Fruit fly (Drosophila melanogaster) whole organism, embryonic: Measurements from ENCODE around the gene CG9316.

Source experiments
- Awh ChIP-seq: fragments of 200-800 bp; sonication (Bioruptor generic); IDR thresholded peaks from 2 replicates; pipeline ENCODE4, ENCODE4 v1.3.6; 2022; ENCODE audit warnings: missing biosample characterization, missing genetic modification characterization
- CG10147 ChIP-seq: fragments of 200-800 bp; sonication (Bioruptor generic); optimal IDR thresholded peaks from 2 replicates; lab custom pipeline; 2019; ENCODE audit warnings: missing biosample characterization, mild to moderate bottlenecking, missing genetic modification characterization, moderate library complexity
- CG10274 ChIP-seq: fragments of 200-800 bp; sonication (Bioruptor generic); optimal IDR thresholded peaks from 3 replicates; lab custom pipeline; 2017; ENCODE audit warnings: missing biosample characterization, mild to moderate bottlenecking, missing genetic modification characterization
- CG11723 ChIP-seq: fragments of 200-800 bp; sonication (Bioruptor generic); optimal IDR thresholded peaks from 2 replicates; lab custom pipeline; 2017; ENCODE audit warnings: missing biosample characterization, mild to moderate bottlenecking, missing genetic modification characterization
- CG12155 ChIP-seq: fragments of 200-800 bp; sonication (Bioruptor generic); optimal IDR thresholded peaks from 3 replicates; lab custom pipeline; 2016; ENCODE audit warnings: missing biosample characterization, missing genetic modification characterization
- CG13287 ChIP-seq: fragments of 200-800 bp; sonication (Bioruptor generic); IDR thresholded peaks from 2 replicates; pipeline ENCODE4 v1.3.6; 2022; ENCODE audit warnings: missing biosample characterization, missing genetic modification characterization; ENCODE audit not compliant: partially characterized antibody
- CG13894 ChIP-seq: fragments of 200-800 bp; sonication (Bioruptor generic); optimal IDR thresholded peaks from 3 replicates; lab custom pipeline; 2018; ENCODE audit warnings: missing biosample characterization, mild to moderate bottlenecking, missing genetic modification characterization, moderate library complexity
- CG14014 ChIP-seq: fragments of 200-800 bp; sonication (Bioruptor generic); IDR thresholded peaks from 2 replicates; pipeline ENCODE4 v1.3.6; 2022; ENCODE audit warnings: missing biosample characterization, missing genetic modification characterization
- CG1602 ChIP-seq: fragments of 200-800 bp; sonication (Bioruptor generic); optimal IDR thresholded peaks from 3 replicates; lab custom pipeline; 2016; ENCODE audit warnings: missing biosample characterization, missing genetic modification characterization
- CG1647 ChIP-seq: fragments of 200-800 bp; sonication (Bioruptor generic); optimal IDR thresholded peaks from 3 replicates; lab custom pipeline; 2016; ENCODE audit warnings: missing biosample characterization, missing genetic modification characterization
- CG17359 ChIP-seq: fragments of 200-800 bp; sonication (Bioruptor generic); optimal IDR thresholded peaks from 3 replicates; lab custom pipeline; 2018; ENCODE audit warnings: missing biosample characterization, mild to moderate bottlenecking, missing genetic modification characterization, moderate library complexity
- CG30020 ChIP-seq: fragments of 200-800 bp; optimal IDR thresholded peaks from 2 replicates; lab custom pipeline; 2019; ENCODE audit warnings: missing biosample characterization, mild to moderate bottlenecking, missing genetic modification characterization, moderate library complexity
- CG30431 ChIP-seq: fragments of 200-800 bp; sonication (Bioruptor generic); optimal IDR thresholded peaks from 2 replicates; lab custom pipeline; 2017; ENCODE audit warnings: missing biosample characterization, missing genetic modification characterization
- CG32532 ChIP-seq: fragments of 200-800 bp; sonication (Bioruptor generic); IDR thresholded peaks from 2 replicates; pipeline ENCODE4 v1.3.6; 2022; ENCODE audit warnings: missing biosample characterization, missing genetic modification characterization
- CG34224 ChIP-seq: fragments of 200-800 bp; sonication (Bioruptor generic); IDR thresholded peaks from 3 replicates; pipeline ENCODE4 v1.3.6; 2022; ENCODE audit warnings: missing biosample characterization, missing genetic modification characterization; ENCODE audit not compliant: partially characterized antibody
- CG34376 ChIP-seq: fragments of 200-800 bp; sonication (Bioruptor generic); optimal IDR thresholded peaks from 2 replicates; lab custom pipeline; 2018; ENCODE audit warnings: missing biosample characterization, mild to moderate bottlenecking, missing genetic modification characterization
- CG3847 ChIP-seq: fragments of 200-800 bp; sonication (Bioruptor generic); IDR thresholded peaks from 2 replicates; pipeline ENCODE4 v1.3.6; 2022; ENCODE audit warnings: missing biosample characterization, missing genetic modification characterization
- CG4617 ChIP-seq: fragments of 200-800 bp; sonication (Bioruptor generic); optimal IDR thresholded peaks from 3 replicates; lab custom pipeline; 2016; ENCODE audit warnings: missing biosample characterization, missing genetic modification characterization, borderline replicate concordance
- CG6175 ChIP-seq: fragments of 200-800 bp; sonication (Bioruptor generic); IDR thresholded peaks from 3 replicates; pipeline ENCODE4 v1.3.6; 2022; ENCODE audit warnings: missing biosample characterization, missing genetic modification characterization
- CG6272 ChIP-seq: fragments of 200-800 bp; sonication (Bioruptor generic); IDR thresholded peaks from 2 replicates; pipeline ENCODE4 v1.3.6; 2022; ENCODE audit warnings: missing biosample characterization, missing genetic modification characterization
- CG6813 ChIP-seq: fragments of 200-800 bp; sonication (Bioruptor generic); optimal IDR thresholded peaks from 2 replicates; lab custom pipeline; 2017; ENCODE audit warnings: missing biosample characterization, missing genetic modification characterization, mild to moderate bottlenecking, moderate library complexity, missing genetic modification reagents
- CG7963 ChIP-seq: fragments of 200-800 bp; sonication (Bioruptor generic); IDR thresholded peaks from 3 replicates; pipeline ENCODE4 v1.3.6; 2022; ENCODE audit warnings: missing biosample characterization, missing genetic modification characterization; ENCODE audit not compliant: partially characterized antibody
- CG9215 ChIP-seq: fragments of 200-800 bp; sonication (Bioruptor generic); IDR thresholded peaks from 2 replicates; pipeline ENCODE4 v1.3.6; 2022; ENCODE audit warnings: missing biosample characterization, missing genetic modification characterization
- CoRest ChIP-seq: fragments of 200-800 bp; sonication (Bioruptor generic); optimal IDR thresholded peaks from 3 replicates; lab custom pipeline; 2018; ENCODE audit warnings: missing biosample characterization, mild to moderate bottlenecking, missing genetic modification characterization, moderate library complexity
- Doc3 ChIP-seq: fragments of 200-800 bp; sonication (Bioruptor generic); IDR thresholded peaks from 3 replicates; pipeline ENCODE4 v1.3.6; 2022; ENCODE audit warnings: missing biosample characterization, missing genetic modification characterization; ENCODE audit not compliant: partially characterized antibody
- E2f2 ChIP-seq: fragments of 200-800 bp; sonication (Bioruptor generic); IDR thresholded peaks from 2 replicates; pipeline ENCODE4 v1.3.6; 2022; ENCODE audit warnings: missing biosample characterization, missing genetic modification characterization
- Hmx ChIP-seq: fragments of 200-800 bp; sonication (Bioruptor generic); optimal IDR thresholded peaks from 2 replicates; lab custom pipeline; 2016; ENCODE audit warnings: missing biosample characterization, missing genetic modification characterization
- Jarid2 ChIP-seq: fragments of 200-800 bp; sonication (Bioruptor generic); optimal IDR thresholded peaks from 3 replicates; lab custom pipeline; 2017; ENCODE audit warnings: mild to moderate bottlenecking, missing biosample characterization, missing genetic modification reagents, missing genetic modification characterization
- Kr ChIP-seq: fragments of 200-800 bp; sonication (Bioruptor generic); optimal IDR thresholded peaks from 2 replicates; lab custom pipeline; 2017; ENCODE audit warnings: missing biosample characterization, mild to moderate bottlenecking, missing genetic modification characterization
- Lim3 ChIP-seq: fragments of 200-800 bp; sonication (Bioruptor generic); IDR thresholded peaks from 2 replicates; pipeline ENCODE4 v1.3.6; 2022; ENCODE audit warnings: missing biosample characterization, missing genetic modification characterization
- Max ChIP-seq: fragments of 200-800 bp; sonication (Bioruptor generic); optimal IDR thresholded peaks from 2 replicates; lab custom pipeline; 2016; ENCODE audit warnings: missing biosample characterization, mild to moderate bottlenecking, missing genetic modification characterization
- Pdp1 ChIP-seq, 2 experiments: fragments of 200-800 bp; sonication (Bioruptor generic); optimal IDR thresholded peaks; 3 replicates each; lab custom pipeline; 2016; ENCODE audit warnings: missing biosample characterization in 2 of 2, missing genetic modification characterization in 2 of 2, mild to moderate bottlenecking in 1 of 2, moderate library complexity in 1 of 2
- Sin3A ChIP-seq: fragments of >200 bp; optimal IDR thresholded peaks from 2 replicates; lab custom pipeline; 2018
- Sry-δ ChIP-seq: fragments of 200-800 bp; sonication (Bioruptor generic); optimal IDR thresholded peaks from 2 replicates; lab custom pipeline; 2016; ENCODE audit warnings: missing biosample characterization, missing genetic modification characterization
- amos ChIP-seq: fragments of 200-800 bp; sonication (Bioruptor generic); IDR thresholded peaks from 2 replicates; pipeline ENCODE4 v1.3.6; 2022; ENCODE audit warnings: missing biosample characterization, missing genetic modification characterization; ENCODE audit not compliant: partially characterized antibody
- bigmax ChIP-seq: fragments of 200-800 bp; sonication (Bioruptor generic); optimal IDR thresholded peaks from 2 replicates; lab custom pipeline; 2018; ENCODE audit warnings: missing biosample characterization, mild to moderate bottlenecking, missing genetic modification characterization
- btn ChIP-seq: fragments of 200-800 bp; sonication (Bioruptor generic); optimal IDR thresholded peaks from 2 replicates; lab custom pipeline; 2016; ENCODE audit warnings: missing biosample characterization, missing genetic modification characterization
- croc ChIP-seq: fragments of 200-800 bp; sonication (Bioruptor generic); conservative IDR thresholded peaks from 3 replicates; pipeline ENCODE4 v1.3.6; 2022; ENCODE audit warnings: missing biosample characterization, missing genetic modification characterization
- crp ChIP-seq, 2 experiments: fragments of 200-800 bp; sonication (Bioruptor generic); optimal IDR thresholded peaks; 2 replicates in 1 of 2; 3 replicates in 1 of 2; lab custom pipeline; 2017; ENCODE audit warnings: missing biosample characterization in 2 of 2, missing genetic modification characterization in 2 of 2, mild to moderate bottlenecking in 1 of 2, moderate library complexity in 1 of 2
- emc ChIP-seq: fragments of 200-800 bp; sonication (Bioruptor generic); optimal IDR thresholded peaks from 2 replicates; lab custom pipeline; 2016; ENCODE audit warnings: missing biosample characterization, missing genetic modification characterization
- esg ChIP-seq: fragments of 200-800 bp; sonication (Bioruptor generic); conservative IDR thresholded peaks from 2 replicates; pipeline ENCODE4 v1.3.6; 2022; ENCODE audit warnings: missing biosample characterization, missing genetic modification characterization
- fd96Cb ChIP-seq: fragments of 200-800 bp; sonication (Bioruptor generic); optimal IDR thresholded peaks from 2 replicates; lab custom pipeline; 2018; ENCODE audit warnings: missing biosample characterization, mild to moderate bottlenecking, missing genetic modification characterization, moderate library complexity
- gt ChIP-seq: fragments of 200-800 bp; sonication (Bioruptor generic); IDR thresholded peaks from 2 replicates; pipeline ENCODE4 v1.3.6; 2022; ENCODE audit warnings: missing biosample characterization, missing genetic modification characterization
- inv ChIP-seq: fragments of 200-800 bp; sonication (Bioruptor generic); IDR thresholded peaks from 2 replicates; pipeline ENCODE4 v1.3.6; 2022; ENCODE audit warnings: missing biosample characterization, missing genetic modification characterization; ENCODE audit not compliant: partially characterized antibody
- pan ChIP-seq, 4 experiments: fragments of >200 bp in 3 of 4; fragments of 200-800 bp in 1 of 4; sonication (Bioruptor generic) in 1 of 4; optimal IDR thresholded peaks in 3 of 4; IDR thresholded peaks in 1 of 4; 2 replicates each; pipeline versions ENCODE4 v1.3.6 to Lab custom; 2017 to 2022; ENCODE audit warnings: missing biosample characterization in 2 of 4, missing genetic modification characterization in 2 of 4, mixed read lengths in 1 of 4
- sna ChIP-seq: fragments of 200-800 bp; sonication (Bioruptor generic); IDR thresholded peaks from 2 replicates; pipeline ENCODE4 v1.3.6; 2022; ENCODE audit warnings: missing biosample characterization, missing genetic modification characterization; ENCODE audit not compliant: partially characterized antibody
- tap ChIP-seq: fragments of 200-800 bp; optimal IDR thresholded peaks from 3 replicates; lab custom pipeline; 2019; ENCODE audit warnings: missing biosample characterization, mild to moderate bottlenecking, missing genetic modification characterization, moderate library complexity
- usp ChIP-seq: fragments of >200 bp; optimal IDR thresholded peaks from 2 replicates; lab custom pipeline; 2017; ENCODE audit warnings: missing biosample characterization, missing genetic modification characterization
- z ChIP-seq: fragments of 200-800 bp; sonication (Bioruptor generic); IDR thresholded peaks from 3 replicates; pipeline ENCODE4 v1.3.6; 2022; ENCODE audit warnings: missing biosample characterization, missing genetic modification characterization

CG9316 gene

dm6 chr2L:20734687-20735088, 8.3 kb upstream of the CG9316 start (continued):
- TF ChIP-seq esg (GFP tag; lab: Robert Waterston, UW) (no peak), sna (0 out of 2 replicates have a peak, but pooled peaks have one; percentile 38), gt (no peak), Jarid2 (GFP tag; lab: Kevin White, UChicago) (no peak), CG30020 (tag; lab: Kevin White, UChicago) (peak; percentile 0), amos (peak; percentile 58), CG13894 (tag; lab: Kevin White, UChicago) (no peak), CG4617 (peak; percentile 52), CG17359 (tag; lab: Kevin White, UChicago) (no peak), tap (tag; lab: Kevin White, UChicago) (no peak), CG7963 (GFP tag; lab: Robert Waterston, UW) (peak; percentile 51; the same call in 1 of the 3 replicates), inv (GFP tag; lab: Robert Waterston, UW) (peak; percentile 43), CG6272 (GFP tag; lab: Robert Waterston, UW) (no peak), E2f2 (peak; percentile 15; the same call in 1 of the 2 replicates), Lim3 (GFP tag; lab: Robert Waterston, UW) (no peak), CG13287 (GFP tag; lab: Robert Waterston, UW) (peak; percentile 67), Sry-δ (peak; percentile 67), crp (GFP tag; optimal IDR thresholded peaks at IDR 0.05; lab: Kevin White, UChicago) (no peak)

- TF ChIP-seq CoRest (tag; lab: Kevin White, UChicago) (peak; percentile 60), CG1602 (GFP tag; lab: Kevin White, UChicago) (peak; percentile 6), CG3847 (GFP tag; lab: Robert Waterston, UW) (peak; percentile 64), CG34224 (no peak; the same call in 2 of the 3 replicates), CG1647 (GFP tag; lab: Kevin White, UChicago) (no peak), CG14014 (GFP tag; lab: Robert Waterston, UW) (peak; percentile 22; the same call in 1 of the 2 replicates), Sin3A (lab: Kevin White, UChicago) (no peak), CG9215 (peak; percentile 40; the same call in 1 of the 2 replicates), Max (GFP tag; lab: Kevin White, UChicago) (peak; percentile 28), CG6175 (no peak), Hmx (GFP tag; lab: Kevin White, UChicago) (peak; percentile 4), btn (GFP tag; lab: Kevin White, UChicago) (no peak), CG34376 (GFP tag; lab: Kevin White, UChicago) (no peak), Pdp1 (GFP tag; optimal IDR thresholded peaks at IDR 0.05; lab: Kevin White, UChicago) (peak in 1 of 2 experiments; percentile 27), CG30431 (GFP tag; lab: Kevin White, UChicago) (no peak), croc (GFP tag; lab: Robert Waterston, UW) (no peak), CG11723 (GFP tag; lab: Kevin White, UChicago) (no peak), usp (GFP tag; lab: Kevin White, UChicago) (no peak), bigmax (GFP tag; lab: Kevin White, UChicago) (no peak), CG10147 (GFP tag; lab: Kevin White, UChicago) (no peak), Kr (GFP tag; lab: Kevin White, UChicago) (no peak), Awh (GFP tag; lab: Robert Waterston, UW) (no peak), CG10274 (GFP tag; lab: Kevin White, UChicago) (no peak), CG6813 (GFP tag; lab: Kevin White, UChicago) (no peak), z (GFP tag; lab: Robert Waterston, UW) (no peak), fd96Cb (tag; lab: Kevin White, UChicago) (no peak), Doc3 (GFP tag; lab: Robert Waterston, UW) (no peak), emc (GFP tag; lab: Kevin White, UChicago) (no peak), pan (optimal IDR thresholded peaks at IDR 0.05; lab: Kevin White, UChicago) (no peak), pan (GFP tag; optimal IDR thresholded peaks at IDR 0.05 in 1 of 2, IDR thresholded peaks at IDR 0.05 in 1 of 2) (peak in 1 of 2 experiments; percentile 37), CG32532 (GFP tag; lab: Robert Waterston, UW) (peak; percentile 55), CG12155 (GFP tag; lab: Kevin White, UChicago) (peak; percentile 22)
These were observed 7.8 kb upstream of the CG9316 start, which contains the start of gene TM9SF2 for dm6 chr2L:20734066-20734686. Gene TM9SF2, minus strand, starts transcription at chr2L:20734309.
